Worm (Caenorhabditis elegans) whole organism, L2 larva: ENCODE results near the gene F43C11.8.

Source experiments
- C34F6.9 ChIP-seq: fragments of 150-350 bp; optimal IDR thresholded peaks from 2 replicates; lab custom pipeline; 2014; ENCODE audit warnings: missing biosample characterization, missing genetic modification characterization
- R02D3.7 ChIP-seq: fragments of 150-350 bp; optimal IDR thresholded peaks from 2 replicates; lab custom pipeline; 2014; ENCODE audit warnings: missing biosample characterization, missing genetic modification characterization
- Y55F3AM.14 ChIP-seq: fragments of 200-800 bp; sonication (Bioruptor generic); optimal IDR thresholded peaks from 2 replicates; lab custom pipeline; 2018; ENCODE audit warnings: mild to moderate bottlenecking, missing genetic modification characterization, missing compliant biosample characterization
- aly-2 ChIP-seq: fragments of 150-350 bp; optimal IDR thresholded peaks from 2 replicates; lab custom pipeline; 2014; ENCODE audit warnings: missing biosample characterization, missing genetic modification characterization
- blmp-1 ChIP-seq: sonication (generic microtip); optimal IDR thresholded peaks from 2 replicates; lab custom pipeline; 2017; ENCODE audit warnings: missing genetic modification characterization, mild to moderate bottlenecking, missing compliant biosample characterization, antibody characterized with exemption, moderate library complexity; ENCODE audit not compliant: insufficient read depth
- crh-2 ChIP-seq: sonication (generic microtip); optimal IDR thresholded peaks from 2 replicates; lab custom pipeline; 2017; ENCODE audit warnings: missing biosample characterization, missing genetic modification characterization
- dmd-4 ChIP-seq: sonication (generic microtip); optimal IDR thresholded peaks from 2 replicates; lab custom pipeline; 2017; ENCODE audit warnings: missing biosample characterization, missing genetic modification characterization
- egl-27 ChIP-seq: sonication (generic microtip); optimal IDR thresholded peaks from 3 replicates; lab custom pipeline; 2017; ENCODE audit warnings: missing biosample characterization, missing genetic modification reagents, missing genetic modification characterization
- elt-1 ChIP-seq: fragments of 150-350 bp; optimal IDR thresholded peaks from 2 replicates; lab custom pipeline; 2014; ENCODE audit warnings: missing biosample characterization, missing genetic modification characterization
- elt-3 ChIP-seq: sonication (generic microtip); optimal IDR thresholded peaks from 2 replicates; lab custom pipeline; 2017; ENCODE audit warnings: missing biosample characterization, missing genetic modification characterization
- fos-1 ChIP-seq: fragments of 150-350 bp; optimal IDR thresholded peaks from 2 replicates; lab custom pipeline; 2014; ENCODE audit warnings: missing biosample characterization, missing genetic modification characterization
- lin-11 ChIP-seq: fragments of 150-350 bp; sonication (generic microtip); optimal IDR thresholded peaks from 2 replicates; lab custom pipeline; 2014; ENCODE audit warnings: missing biosample characterization, missing genetic modification characterization, inconsistent platforms, mixed read lengths
- lsy-2 ChIP-seq, 2 experiments: fragments of 150-350 bp in 1 of 2; sonication (generic microtip) in 1 of 2; optimal IDR thresholded peaks; 2 replicates each; lab custom pipeline; 2014 to 2017; ENCODE audit warnings: missing biosample characterization in 2 of 2, missing genetic modification characterization in 2 of 2
- mab-5 ChIP-seq: fragments of 150-350 bp; optimal IDR thresholded peaks from 2 replicates; lab custom pipeline; 2014; ENCODE audit warnings: missing biosample characterization, missing genetic modification characterization
- nhr-23 ChIP-seq: fragments of 150-350 bp; optimal IDR thresholded peaks from 2 replicates; lab custom pipeline; 2014; ENCODE audit warnings: missing biosample characterization, missing genetic modification reagents, missing genetic modification characterization
- nhr-237 ChIP-seq: fragments of 150-350 bp; optimal IDR thresholded peaks from 2 replicates; lab custom pipeline; 2014; ENCODE audit warnings: missing biosample characterization, missing genetic modification characterization
- sem-4 ChIP-seq: fragments of 150-350 bp; optimal IDR thresholded peaks from 2 replicates; lab custom pipeline; 2014; ENCODE audit warnings: missing biosample characterization, missing genetic modification reagents, missing genetic modification characterization
- skn-1 ChIP-seq: sonication (generic microtip); optimal IDR thresholded peaks from 2 replicates; lab custom pipeline; 2017; ENCODE audit warnings: missing biosample characterization, missing genetic modification characterization
- sma-3 ChIP-seq: sonication (generic microtip); optimal IDR thresholded peaks from 2 replicates; lab custom pipeline; 2016; ENCODE audit warnings: missing genetic modification reagents, missing genetic modification characterization, missing compliant biosample characterization
- sma-9 ChIP-seq, 2 experiments: fragments of 150-350 bp in 1 of 2; sonication (generic microtip) in 1 of 2; optimal IDR thresholded peaks; 2 replicates each; lab custom pipeline; 2014 to 2016; ENCODE audit warnings: missing genetic modification characterization in 2 of 2, mild to moderate bottlenecking in 1 of 2, missing biosample characterization in 1 of 2, missing compliant biosample characterization in 1 of 2, missing genetic modification reagents in 1 of 2, moderate library complexity in 1 of 2
- snpc-4 ChIP-seq: fragments of 150-350 bp; optimal IDR thresholded peaks from 2 replicates; lab custom pipeline; 2014; ENCODE audit warnings: missing biosample characterization, missing genetic modification characterization
- unc-55 ChIP-seq: fragments of 150-350 bp; sonication (generic microtip); optimal IDR thresholded peaks from 3 replicates; lab custom pipeline; 2014; ENCODE audit warnings: missing biosample characterization, missing genetic modification reagents, missing genetic modification characterization
- unc-62 ChIP-seq: fragments of 150-350 bp; optimal IDR thresholded peaks from 2 replicates; lab custom pipeline; 2014; ENCODE audit warnings: missing biosample characterization, missing genetic modification reagents, missing genetic modification characterization
- zag-1 ChIP-seq: fragments of 150-350 bp; optimal IDR thresholded peaks from 2 replicates; lab custom pipeline; 2014; ENCODE audit warnings: missing biosample characterization, missing genetic modification characterization
- ztf-11 ChIP-seq: sonication (generic microtip); optimal IDR thresholded peaks from 2 replicates; lab custom pipeline; 2017; ENCODE audit warnings: missing biosample characterization, missing genetic modification characterization
- ztf-4 ChIP-seq: fragments of 150-350 bp; optimal IDR thresholded peaks from 2 replicates; lab custom pipeline; 2014; ENCODE audit warnings: missing biosample characterization, missing genetic modification characterization

F43C11.8 gene

ce11 chrII:2317883-2318357 is 14.4 kb upstream of the F43C11.8 start, which contains the start of the genes ZK1240.5 and ZK1240.9:
Gene ZK1240.5, minus strand, starts transcription at chrII:2317933.
Gene ZK1240.9, plus strand, starts transcription at chrII:2318189.
- TF ChIP-seq aly-2 (no peak), unc-62 (GFP tag; lab: Kevin White, UChicago) (no peak), unc-55 (no peak), snpc-4 (tag; lab: Kevin White, UChicago) (no peak), fos-1 (tag; lab: Kevin White, UChicago) (peak; percentile 21)

DNA sequence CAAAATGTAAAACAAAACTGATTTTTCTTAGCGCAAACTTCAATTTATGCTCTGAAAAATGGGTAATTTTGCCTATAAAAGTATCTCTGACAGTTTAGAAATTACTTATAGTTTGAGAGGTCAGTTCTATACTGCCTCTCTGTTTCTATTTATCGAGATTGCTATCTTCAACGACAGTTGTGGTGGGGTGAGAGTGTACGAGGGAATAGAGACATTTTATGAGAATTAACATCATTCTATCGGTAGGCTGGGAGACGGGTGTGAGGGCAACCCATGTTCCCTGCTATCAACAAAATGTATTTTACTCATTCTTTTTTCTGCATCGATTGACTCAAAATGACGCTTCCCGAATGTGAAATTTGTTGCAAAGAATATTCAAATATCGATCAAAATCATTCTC is 12.2 kb upstream of the F43C11.8 start, which contains the start of gene ZK1240.3:
Gene ZK1240.3, plus strand, starts transcription at position 238 of the 400 bp plus-strand sequence.
- TF ChIP-seq snpc-4 (tag; lab: Kevin White, UChicago) (no peak), dmd-4 (no peak), lsy-2 (tag; optimal IDR thresholded peaks at IDR 0.05; lab: Kevin White, UChicago) (no peak), skn-1 (tag; lab: Kevin White, UChicago) (no peak), ztf-11 (tag; lab: Kevin White, UChicago) (no peak), fos-1 (tag; lab: Kevin White, UChicago) (peak; percentile 87), egl-27 (tag; lab: Kevin White, UChicago) (no peak), zag-1 (tag; lab: Kevin White, UChicago) (no peak)

DNA sequence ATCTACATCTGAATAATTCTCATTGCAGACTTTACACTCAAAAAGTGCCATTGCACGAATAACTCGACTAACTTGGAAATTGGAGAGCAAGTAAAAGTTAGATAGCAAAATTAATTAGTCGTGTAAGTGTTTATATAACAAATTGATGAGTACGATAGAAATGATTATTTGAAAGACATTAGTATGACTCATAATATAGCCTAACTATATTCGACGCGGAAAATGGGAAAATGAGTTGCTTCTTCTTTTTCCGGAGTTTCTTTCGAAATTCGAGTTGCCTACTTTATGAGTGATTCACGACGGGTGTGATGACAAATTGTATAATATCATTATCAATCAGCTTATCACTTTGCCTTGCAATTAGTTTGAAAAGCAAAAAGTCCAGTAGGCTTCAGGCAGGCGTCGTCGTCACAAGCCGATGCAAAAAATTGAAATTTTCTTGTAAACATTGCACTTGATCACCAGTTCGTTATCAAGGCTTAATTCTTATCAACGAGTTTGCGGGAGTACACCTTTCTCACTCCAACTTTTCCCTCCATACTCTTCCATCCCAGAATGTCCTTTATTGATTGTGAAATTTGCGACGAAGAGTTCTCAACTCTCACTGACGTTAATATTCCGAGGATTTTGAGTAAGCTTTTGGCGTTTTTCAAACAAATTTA is 9.3 kb upstream of the F43C11.8 start, which contains the start of the genes ZK1240.6 and ZK1240.2:
Gene ZK1240.6, minus strand, starts transcription at position 51 of the 662 bp plus-strand sequence.
Gene ZK1240.2, plus strand, starts transcription at position 520 of the 662 bp plus-strand sequence.
- TF ChIP-seq fos-1 (tag; lab: Kevin White, UChicago) (peak; percentile 76), sma-9 (GFP tag; optimal IDR thresholded peaks at IDR 0.05; lab: Kevin White, UChicago) (peak; percentile 21), sma-9 (tag; optimal IDR thresholded peaks at IDR 0.05; lab: Kevin White, UChicago) (no peak), R02D3.7 (tag; lab: Kevin White, UChicago) (no peak)

- TF ChIP-seq elt-3 (tag; lab: Kevin White, UChicago) (no peak), ztf-4 (tag; lab: Kevin White, UChicago) (no peak), skn-1 (tag; lab: Kevin White, UChicago) (no peak), lin-11 (tag; lab: Kevin White, UChicago) (no peak), nhr-237 (no peak), lsy-2 (tag; optimal IDR thresholded peaks at IDR 0.05; lab: Kevin White, UChicago) (no peak), crh-2 (tag; lab: Kevin White, UChicago) (no peak), unc-55 (no peak), elt-1 (tag; lab: Kevin White, UChicago) (no peak)
These were observed 7.4 kb upstream of the F43C11.8 start, which contains the start of gene ZK1240.11 for ce11 chrII:2324956-2325355. Gene ZK1240.11, plus strand, starts transcription at chrII:2325256.

DNA sequence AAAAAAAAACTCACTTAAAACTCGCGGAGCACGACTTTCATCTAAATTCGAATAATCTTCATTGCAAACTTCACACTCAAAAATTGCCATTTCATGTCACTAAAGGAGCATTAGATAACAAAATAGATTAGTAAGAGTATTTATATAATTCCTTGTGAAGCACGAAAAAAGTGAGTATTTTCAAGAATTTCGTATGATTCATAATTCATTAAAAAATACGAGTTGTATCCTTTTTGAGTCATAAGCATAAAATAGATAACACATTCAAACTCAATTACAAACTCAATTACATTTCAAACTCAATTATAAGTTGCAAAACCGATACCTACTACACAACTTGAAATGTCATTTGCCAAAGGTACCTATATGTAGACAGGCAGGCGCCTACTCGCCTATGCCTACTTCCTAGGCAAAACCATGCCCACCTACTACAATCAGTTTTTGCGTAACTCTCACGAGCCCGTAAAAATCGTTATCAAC is 3.3 kb upstream of the F43C11.8 start, which contains the start of the genes ZK1240.8 and ZK1240.1:
Gene ZK1240.8, minus strand, starts transcription at position 101 of the 480 bp plus-strand sequence.
Gene ZK1240.1, plus strand, starts transcription at position 430 of the 480 bp plus-strand sequence.
- TF ChIP-seq dmd-4 (no peak), C34F6.9 (tag; lab: Kevin White, UChicago) (no peak), unc-62 (GFP tag; lab: Kevin White, UChicago) (no peak), mab-5 (tag; lab: Kevin White, UChicago) (no peak), fos-1 (tag; lab: Kevin White, UChicago) (no peak), sma-3 (GFP tag; lab: Kevin White, UChicago) (no peak), nhr-23 (no peak), Y55F3AM.14 (GFP tag; lab: Kevin White, UChicago) (no peak), aly-2 (no peak), sem-4 (tag; lab: Kevin White, UChicago) (no peak), zag-1 (tag; lab: Kevin White, UChicago) (no peak), elt-1 (tag; lab: Kevin White, UChicago) (no peak), R02D3.7 (tag; lab: Kevin White, UChicago) (no peak), blmp-1 (no peak), skn-1 (tag; lab: Kevin White, UChicago) (no peak)

DNA sequence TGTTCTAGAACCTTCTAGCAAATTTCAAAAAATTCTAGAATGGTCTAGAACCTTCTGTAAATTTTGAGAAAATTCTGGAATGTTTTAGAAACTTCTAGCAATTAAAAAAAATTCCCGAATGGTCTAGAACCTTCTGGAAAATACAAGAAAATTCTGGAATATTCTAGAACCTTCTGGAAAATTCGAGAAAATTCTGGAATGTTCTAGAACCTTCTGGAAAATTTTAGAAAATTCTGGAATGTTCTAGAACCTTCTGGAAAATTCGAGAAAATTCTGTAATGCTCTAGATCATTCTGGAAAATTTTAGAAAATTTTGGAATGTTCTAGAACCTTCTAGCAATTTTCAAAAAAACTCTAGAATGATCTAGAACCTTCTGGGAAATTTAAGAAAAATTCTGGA is 1.9 kb upstream of the F43C11.8 start:
- no peak for TF ChIP-seq dmd-4
